Fruit fly (Drosophila melanogaster) whole organism, embryonic: ENCODE measurements around the gene CG13124.
A peak's percentile ranks its signal among the peaks of the same experiment; 100 is the strongest.

ENCODE experiments used
- Ada2b ChIP-seq: fragments of 200-800 bp; sonication (Bioruptor generic); IDR thresholded peaks from 2 replicates; pipeline ENCODE4 v1.3.6; 2022; ENCODE audit warnings: missing biosample characterization, missing genetic modification characterization
- Bteb2 ChIP-seq: fragments of 200-800 bp; sonication (Bioruptor generic); optimal IDR thresholded peaks from 2 replicates; lab custom pipeline; 2016; ENCODE audit warnings: missing biosample characterization, missing genetic modification characterization
- CG10267 ChIP-seq: fragments of 200-800 bp; sonication (Bioruptor generic); optimal IDR thresholded peaks from 2 replicates; lab custom pipeline; 2018; ENCODE audit warnings: missing biosample characterization, mild to moderate bottlenecking, missing genetic modification characterization, moderate library complexity
- CG10543 ChIP-seq: fragments of 200-800 bp; sonication (Bioruptor generic); optimal IDR thresholded peaks from 3 replicates; lab custom pipeline; 2017; ENCODE audit warnings: missing biosample characterization, mild to moderate bottlenecking, missing genetic modification characterization, moderate library complexity
- CG10565 ChIP-seq: fragments of 200-800 bp; sonication (Bioruptor generic); optimal IDR thresholded peaks from 3 replicates; lab custom pipeline; 2016; ENCODE audit warnings: missing biosample characterization, mild to moderate bottlenecking, missing genetic modification characterization
- CG13296 ChIP-seq: fragments of 200-800 bp; sonication (Bioruptor generic); optimal IDR thresholded peaks from 3 replicates; lab custom pipeline; 2018; ENCODE audit warnings: missing biosample characterization, mild to moderate bottlenecking, missing genetic modification characterization
- CG14965 ChIP-seq: fragments of 200-800 bp; sonication (Bioruptor generic); optimal IDR thresholded peaks from 2 replicates; lab custom pipeline; 2016; ENCODE audit warnings: missing biosample characterization, missing genetic modification characterization, borderline replicate concordance
- CG15073 ChIP-seq: fragments of 200-800 bp; sonication (Bioruptor generic); optimal IDR thresholded peaks from 2 replicates; lab custom pipeline; 2016; ENCODE audit warnings: missing biosample characterization, missing genetic modification characterization
- CG17802 ChIP-seq: fragments of 200-800 bp; sonication (Bioruptor generic); optimal IDR thresholded peaks from 2 replicates; lab custom pipeline; 2018; ENCODE audit warnings: missing biosample characterization, mild to moderate bottlenecking, missing genetic modification characterization, moderate library complexity
- CG2120 ChIP-seq: fragments of 200-800 bp; sonication (Bioruptor generic); optimal IDR thresholded peaks from 3 replicates; lab custom pipeline; 2016; ENCODE audit warnings: missing biosample characterization, missing genetic modification characterization
- CG3065 ChIP-seq: fragments of 200-800 bp; sonication (Bioruptor generic); optimal IDR thresholded peaks from 2 replicates; lab custom pipeline; 2016; ENCODE audit warnings: missing biosample characterization, missing genetic modification characterization
- CG31224 ChIP-seq: fragments of 200-800 bp; sonication (Bioruptor generic); IDR thresholded peaks from 2 replicates; pipeline ENCODE4 v1.3.6; 2022; ENCODE audit warnings: missing biosample characterization, missing genetic modification characterization
- CG3995 ChIP-seq: fragments of 200-800 bp; sonication (Bioruptor generic); optimal IDR thresholded peaks from 3 replicates; lab custom pipeline; 2016; ENCODE audit warnings: missing biosample characterization, missing genetic modification characterization
- CG4617 ChIP-seq: fragments of 200-800 bp; sonication (Bioruptor generic); optimal IDR thresholded peaks from 3 replicates; lab custom pipeline; 2016; ENCODE audit warnings: missing biosample characterization, missing genetic modification characterization, borderline replicate concordance
- CG4854 ChIP-seq: fragments of 200-800 bp; sonication (Bioruptor generic); optimal IDR thresholded peaks from 2 replicates; lab custom pipeline; 2016; ENCODE audit warnings: missing biosample characterization, missing genetic modification characterization, inconsistent platforms
- CG6791 ChIP-seq: fragments of 200-800 bp; sonication (Bioruptor generic); IDR thresholded peaks from 3 replicates; pipeline ENCODE4 v1.3.6; 2022; ENCODE audit warnings: missing biosample characterization, missing genetic modification characterization; ENCODE audit not compliant: partially characterized antibody
- CG9932 ChIP-seq: fragments of 200-800 bp; sonication (Bioruptor generic); IDR thresholded peaks from 2 replicates; pipeline ENCODE4 v1.3.6; 2022; ENCODE audit warnings: missing biosample characterization, missing genetic modification characterization
- Chrac-16 ChIP-seq: fragments of 200-800 bp; sonication (Bioruptor generic); optimal IDR thresholded peaks from 3 replicates; lab custom pipeline; 2016; ENCODE audit warnings: missing biosample characterization, missing genetic modification characterization
- CkIIα-i1 ChIP-seq: fragments of 200-800 bp; sonication (Bioruptor generic); IDR thresholded peaks from 2 replicates; pipeline ENCODE4 v1.3.6; 2022; ENCODE audit warnings: missing biosample characterization, missing genetic modification characterization
- CoRest ChIP-seq: fragments of 200-800 bp; sonication (Bioruptor generic); optimal IDR thresholded peaks from 3 replicates; lab custom pipeline; 2018; ENCODE audit warnings: missing biosample characterization, mild to moderate bottlenecking, missing genetic modification characterization, moderate library complexity
- D ChIP-seq, 2 experiments: fragments of 200-800 bp in 1 of 2; fragments of >200 bp in 1 of 2; sonication (Bioruptor generic) in 1 of 2; optimal IDR thresholded peaks; 2 replicates in 1 of 2; 3 replicates in 1 of 2; lab custom pipeline; 2017; ENCODE audit warnings: mild to moderate bottlenecking in 1 of 2, missing biosample characterization in 1 of 2, missing genetic modification characterization in 1 of 2, missing genetic modification reagents in 1 of 2
- Dip2 ChIP-seq: fragments of 200-800 bp; sonication (Bioruptor generic); IDR thresholded peaks from 2 replicates; pipeline ENCODE4 v1.3.6; 2022; ENCODE audit warnings: missing biosample characterization, missing genetic modification characterization
- Doc3 ChIP-seq: fragments of 200-800 bp; sonication (Bioruptor generic); IDR thresholded peaks from 3 replicates; pipeline ENCODE4 v1.3.6; 2022; ENCODE audit warnings: missing biosample characterization, missing genetic modification characterization; ENCODE audit not compliant: partially characterized antibody
- Drgx ChIP-seq: fragments of 200-800 bp; sonication (Bioruptor generic); IDR thresholded peaks from 2 replicates; pipeline ENCODE4 v1.3.6; 2022; ENCODE audit warnings: missing biosample characterization, missing genetic modification characterization
- Ets65A ChIP-seq: fragments of 200-800 bp; sonication (Bioruptor generic); peaks from one replicate; lab custom pipeline; 2016; ENCODE audit warnings: missing biosample characterization, missing genetic modification characterization
- HLH4C ChIP-seq: fragments of 200-800 bp; sonication (Bioruptor generic); IDR thresholded peaks from 3 replicates; pipeline ENCODE4 v1.3.6; 2022; ENCODE audit warnings: missing biosample characterization, missing genetic modification characterization; ENCODE audit not compliant: partially characterized antibody
- HLH54F ChIP-seq: fragments of 200-800 bp; sonication (Bioruptor generic); optimal IDR thresholded peaks from 3 replicates; lab custom pipeline; 2016; ENCODE audit warnings: missing biosample characterization, missing genetic modification characterization
- Hmr ChIP-seq: fragments of 200-800 bp; sonication (Bioruptor generic); optimal IDR thresholded peaks from 3 replicates; lab custom pipeline; 2017; ENCODE audit warnings: mild to moderate bottlenecking, missing biosample characterization, missing genetic modification reagents, missing genetic modification characterization
- Hr78 ChIP-seq, 2 experiments: fragments of 200-800 bp in 1 of 2; fragments of >200 bp in 1 of 2; sonication (Bioruptor generic) in 1 of 2; optimal IDR thresholded peaks; 2 replicates each; lab custom pipeline; 2017 to 2019; ENCODE audit warnings: missing biosample characterization in 2 of 2, missing genetic modification characterization in 2 of 2, mild to moderate bottlenecking in 1 of 2, moderate library complexity in 1 of 2
- Med ChIP-seq: fragments of 200-800 bp; sonication (Bioruptor generic); peaks from one replicate; lab custom pipeline; 2016; ENCODE audit warnings: missing biosample characterization, missing genetic modification characterization, mild to moderate bottlenecking, inconsistent platforms, moderate library complexity
- Neu2 ChIP-seq: fragments of 200-800 bp; sonication (Bioruptor generic); optimal IDR thresholded peaks from 3 replicates; lab custom pipeline; 2016; ENCODE audit warnings: missing biosample characterization, missing genetic modification characterization, borderline replicate concordance
- Ssrp ChIP-seq: fragments of 200-800 bp; sonication (Bioruptor generic); optimal IDR thresholded peaks from 2 replicates; lab custom pipeline; 2018; ENCODE audit warnings: missing biosample characterization, mild to moderate bottlenecking, missing genetic modification characterization, moderate library complexity
- ac ChIP-seq: fragments of 200-800 bp; sonication (Bioruptor generic); optimal IDR thresholded peaks from 3 replicates; lab custom pipeline; 2017; ENCODE audit warnings: missing biosample characterization, mild to moderate bottlenecking, missing genetic modification characterization
- ato ChIP-seq: fragments of 200-800 bp; sonication (Bioruptor generic); IDR thresholded peaks from 2 replicates; pipeline ENCODE4 v1.3.6; 2022; ENCODE audit warnings: missing biosample characterization, missing genetic modification characterization; ENCODE audit not compliant: partially characterized antibody
- bcd ChIP-seq: fragments of 200-800 bp; sonication (Bioruptor generic); optimal IDR thresholded peaks from 2 replicates; lab custom pipeline; 2017; ENCODE audit warnings: missing biosample characterization, mild to moderate bottlenecking, missing genetic modification characterization
- chn ChIP-seq: fragments of 200-800 bp; sonication (Bioruptor generic); optimal IDR thresholded peaks from 2 replicates; lab custom pipeline; 2016; ENCODE audit warnings: missing biosample characterization, missing genetic modification characterization
- danr ChIP-seq: fragments of 200-800 bp; sonication (Bioruptor generic); IDR thresholded peaks from 2 replicates; pipeline ENCODE4 v1.3.6; 2022; ENCODE audit warnings: missing biosample characterization, missing genetic modification characterization
- dimm ChIP-seq: fragments of 200-800 bp; sonication (Bioruptor generic); IDR thresholded peaks from 2 replicates; pipeline ENCODE4 v1.3.6; 2022; ENCODE audit warnings: missing biosample characterization, missing genetic modification characterization
- gro ChIP-seq: fragments of 200-800 bp; sonication (Bioruptor generic); optimal IDR thresholded peaks from 2 replicates; lab custom pipeline; 2016; ENCODE audit warnings: missing biosample characterization, missing genetic modification characterization
- jumu ChIP-seq: fragments of 200-800 bp; sonication (Bioruptor generic); optimal IDR thresholded peaks from 3 replicates; lab custom pipeline; 2016; ENCODE audit warnings: missing biosample characterization, missing genetic modification characterization
- ken ChIP-seq: fragments of 200-800 bp; sonication (Bioruptor generic); IDR thresholded peaks from 3 replicates; pipeline ENCODE4 v1.3.6; 2022; ENCODE audit warnings: missing biosample characterization, missing genetic modification characterization
- mirr ChIP-seq: fragments of 200-800 bp; sonication (Bioruptor generic); optimal IDR thresholded peaks from 3 replicates; lab custom pipeline; 2018; ENCODE audit warnings: missing biosample characterization, mild to moderate bottlenecking, missing genetic modification characterization
- nom ChIP-seq: fragments of 200-800 bp; sonication (Bioruptor generic); optimal IDR thresholded peaks from 2 replicates; lab custom pipeline; 2017; ENCODE audit warnings: missing biosample characterization, missing genetic modification characterization, mild to moderate bottlenecking, moderate library complexity, missing genetic modification reagents
- org-1 ChIP-seq: fragments of 200-800 bp; sonication (Bioruptor generic); optimal IDR thresholded peaks from 2 replicates; lab custom pipeline; 2017; ENCODE audit warnings: missing biosample characterization, missing genetic modification characterization
- sd ChIP-seq: fragments of 200-800 bp; sonication (Bioruptor generic); optimal IDR thresholded peaks from 3 replicates; lab custom pipeline; 2018; ENCODE audit warnings: missing biosample characterization, mild to moderate bottlenecking, missing genetic modification characterization, moderate library complexity
- sisA ChIP-seq: fragments of 200-800 bp; sonication (Bioruptor generic); IDR thresholded peaks from 2 replicates; pipeline ENCODE4 v1.3.6; 2022; ENCODE audit warnings: missing biosample characterization, missing genetic modification characterization
- slbo ChIP-seq: fragments of 200-800 bp; sonication (Bioruptor generic); IDR thresholded peaks from 2 replicates; pipeline ENCODE4 v1.3.6; 2022; ENCODE audit warnings: missing biosample characterization, missing genetic modification characterization
- tap ChIP-seq: fragments of 200-800 bp; optimal IDR thresholded peaks from 3 replicates; lab custom pipeline; 2019; ENCODE audit warnings: missing biosample characterization, mild to moderate bottlenecking, missing genetic modification characterization, moderate library complexity
- trem ChIP-seq: fragments of 200-800 bp; optimal IDR thresholded peaks from 3 replicates; lab custom pipeline; 2019; ENCODE audit warnings: missing biosample characterization, mild to moderate bottlenecking, missing genetic modification characterization, moderate library complexity
- trh ChIP-seq: fragments of 200-800 bp; sonication (Bioruptor generic); optimal IDR thresholded peaks from 2 replicates; lab custom pipeline; 2016; ENCODE audit warnings: missing biosample characterization, missing genetic modification characterization

CG13124 gene

DNA sequence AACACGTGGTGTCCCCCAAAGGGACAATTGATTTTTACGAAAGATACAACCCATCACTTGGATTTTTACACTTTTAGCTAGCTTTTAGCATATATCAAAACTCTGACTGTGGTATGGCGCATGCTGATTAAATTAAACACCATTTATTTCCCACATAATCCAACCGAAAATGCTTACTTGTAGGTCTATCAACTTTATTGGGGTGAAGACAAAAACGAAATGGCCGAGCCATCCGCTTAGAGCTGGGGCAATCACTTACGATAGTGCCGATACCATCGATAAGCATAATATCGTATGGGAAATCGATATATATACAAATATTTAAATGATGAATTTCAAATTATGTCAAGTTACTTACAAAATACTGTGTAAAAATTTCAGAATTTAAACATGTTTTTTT is 11.1 kb downstream of the CG13124 start, which contains the start of gene RpS2 (continued):
- TF ChIP-seq ato (GFP tag; lab: Robert Waterston, UW) (peak; percentile 98), CG10543 (GFP tag; lab: Kevin White, UChicago) (peak; percentile 47), bcd (peak; percentile 9), CG4854 (GFP tag; lab: Kevin White, UChicago) (peak; percentile 6), CG2120 (GFP tag; lab: Kevin White, UChicago) (peak; percentile 38), CkIIα-i1 (GFP tag; lab: Robert Waterston, UW) (no peak), org-1 (GFP tag; lab: Kevin White, UChicago) (no peak), CG31224 (GFP tag; lab: Robert Waterston, UW) (no peak), CG10565 (GFP tag; lab: Kevin White, UChicago) (no peak), CG3065 (no peak), Dip2 (no peak), jumu (GFP tag; lab: Kevin White, UChicago) (no peak), CG15073 (no peak), CG10267 (tag; lab: Kevin White, UChicago) (peak; percentile 65), trem (tag; lab: Kevin White, UChicago) (no peak), HLH4C (GFP tag; lab: Robert Waterston, UW) (peak; percentile 98), HLH54F (GFP tag; lab: Kevin White, UChicago) (peak; percentile 13), sd (peak; percentile 84), sisA (GFP tag; lab: Robert Waterston, UW) (no peak), Neu2 (GFP tag; lab: Kevin White, UChicago) (no peak), trh (GFP tag; lab: Kevin White, UChicago) (no peak), Bteb2 (GFP tag; lab: Kevin White, UChicago) (no peak), Med (GFP tag; lab: Kevin White, UChicago) (peak; percentile 79), slbo (GFP tag; lab: Robert Waterston, UW) (peak; percentile 64), D (optimal IDR thresholded peaks at IDR 0.05; lab: Kevin White, UChicago) (no peak), D (GFP tag; optimal IDR thresholded peaks at IDR 0.05; lab: Kevin White, UChicago) (peak; percentile 16), Ets65A (GFP tag; lab: Kevin White, UChicago) (no peak), CoRest (tag; lab: Kevin White, UChicago) (peak; percentile 30), Hmr (GFP tag; lab: Kevin White, UChicago) (peak; percentile 85), danr (GFP tag; lab: Robert Waterston, UW) (no peak), mirr (GFP tag; lab: Kevin White, UChicago) (peak; percentile 54), dimm (GFP tag; lab: Robert Waterston, UW) (no peak), Ada2b (GFP tag; lab: Robert Waterston, UW) (no peak), nom (GFP tag; lab: Kevin White, UChicago) (peak; percentile 75), ac (peak; percentile 10), ken (GFP tag; lab: Robert Waterston, UW) (no peak), Doc3 (GFP tag; lab: Robert Waterston, UW) (peak; percentile 99), CG13296 (GFP tag; lab: Kevin White, UChicago) (peak; percentile 44), Drgx (GFP tag; lab: Robert Waterston, UW) (no peak), CG3995 (GFP tag; lab: Kevin White, UChicago) (peak; percentile 39), gro (GFP tag; lab: Kevin White, UChicago) (peak; percentile 39), Chrac-16 (peak; percentile 21), CG6791 (GFP tag; lab: Robert Waterston, UW) (peak; percentile 99), CG4617 (GFP tag; lab: Kevin White, UChicago) (peak; percentile 44), CG14965 (GFP tag; lab: Kevin White, UChicago) (no peak), tap (tag; lab: Kevin White, UChicago) (no peak), CG9932 (GFP tag; lab: Robert Waterston, UW) (peak; percentile 77), Ssrp (no peak), CG17802 (tag; lab: Kevin White, UChicago) (no peak), chn (GFP tag; lab: Kevin White, UChicago) (peak; percentile 14), Hr78 (GFP tag; optimal IDR thresholded peaks at IDR 0.05; lab: Kevin White, UChicago) (no peak)
